Worm (Caenorhabditis elegans): ENCODE measurements around the gene F36H9.7.

F36H9.7 gene

DNA sequence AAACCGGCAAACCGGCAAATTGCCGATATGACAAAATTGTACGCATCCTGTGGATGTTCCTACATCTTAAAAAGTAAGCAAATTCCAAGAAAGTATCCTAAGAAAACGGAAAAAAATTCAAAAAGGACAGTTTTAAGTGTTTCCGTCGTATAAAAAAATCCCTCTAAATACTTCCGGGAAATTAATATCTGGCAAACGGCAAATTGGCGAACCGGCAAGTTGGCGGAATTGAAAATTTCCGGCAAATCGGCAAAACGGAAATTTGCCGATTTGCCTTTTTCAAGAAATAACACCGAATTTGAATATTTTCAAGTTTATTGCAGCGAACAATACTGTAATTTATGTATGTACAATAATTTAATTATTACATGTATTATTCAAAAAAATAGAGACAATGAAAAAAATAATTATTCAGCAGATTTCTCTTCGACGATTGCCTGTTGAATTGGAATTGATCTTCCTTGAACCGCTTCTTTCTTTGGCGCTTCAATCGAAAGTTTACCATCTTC, 29.4 kb upstream of the F36H9.7 start:
- TF ChIP-seq nfya-1 (tag; optimal IDR thresholded peaks at IDR 0.05): no peak
- TF ChIP-seq C38D4.7 (GFP tag; optimal IDR thresholded peaks at IDR 0.05): no peak
- no peak for TF ChIP-seq ttx-3 (tag; optimal IDR thresholded peaks at IDR 0.05)
- TF ChIP-seq hlh-6 (tag; optimal IDR thresholded peaks at IDR 0.05): no peak
- TF ChIP-seq T23F11.4 (GFP tag; optimal IDR thresholded peaks at IDR 0.05): no peak
- no peak for TF ChIP-seq ref-2 (tag; optimal IDR thresholded peaks at IDR 0.05)

DNA sequence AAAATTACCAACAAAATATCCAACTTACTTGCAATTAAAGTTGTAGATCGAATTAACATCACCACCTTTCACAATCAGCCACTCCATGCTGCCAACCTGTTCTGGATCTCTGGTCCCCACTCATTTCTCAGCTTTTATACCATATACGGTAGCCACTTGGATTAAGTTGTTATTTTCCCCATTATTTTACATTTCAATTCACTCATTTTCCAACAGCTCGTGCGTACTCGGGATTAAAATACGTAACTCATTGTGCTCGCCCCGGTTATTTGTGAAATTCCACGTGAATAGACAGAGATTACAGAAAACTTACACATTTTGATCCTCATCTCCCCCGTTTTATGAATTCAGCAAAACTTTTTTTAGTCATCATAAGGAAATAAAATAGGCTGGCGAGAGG, 28.3 kb upstream of the F36H9.7 start, which contains the start of gene srt-41:
srt-41 (minus strand) TSS at position 101 of the 400 bp plus-strand sequence.
- TF ChIP-seq pag-3 (tag; optimal IDR thresholded peaks at IDR 0.05; ENCODE audit: borderline replicate concordance): no peak

DNA sequence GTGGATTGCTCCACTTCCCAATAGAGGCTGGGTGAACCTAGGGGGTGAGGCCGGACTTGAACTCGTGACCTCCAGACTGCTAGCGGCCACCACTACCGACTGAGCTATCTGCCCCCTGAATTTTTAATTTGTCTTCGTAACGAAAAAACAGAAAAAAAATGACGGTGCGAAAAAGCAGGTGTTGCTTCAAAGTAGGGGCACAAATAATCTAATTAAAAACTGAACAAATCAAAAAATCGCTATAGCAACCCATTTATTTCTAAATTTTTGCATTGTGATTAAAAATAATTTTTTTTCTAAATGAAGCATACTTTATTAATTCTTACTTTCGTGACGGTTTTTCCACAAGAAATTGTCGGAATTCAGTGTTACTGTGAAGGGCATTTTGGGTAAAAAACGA, 23.2 kb upstream of the F36H9.7 start, which contains the start of gene F36H9.10:
F36H9.10 (plus strand) TSS at position 301 of the 400 bp plus-strand sequence.
- no peak for TF ChIP-seq unc-42 (tag; optimal IDR thresholded peaks at IDR 0.05)
- TF ChIP-seq ceh-19 (GFP tag; optimal IDR thresholded peaks at IDR 0.05): no peak
- no peak for TF ChIP-seq che-1 (tag; optimal IDR thresholded peaks at IDR 0.05)
- TF ChIP-seq pha-4 (tag; optimal IDR thresholded peaks at IDR 0.05): no peak
- no peak for TF ChIP-seq ceh-30 (tag; optimal IDR thresholded peaks at IDR 0.05)
- no peak for TF ChIP-seq madf-2 (tag; optimal IDR thresholded peaks at IDR 0.05)
- no peak for TF ChIP-seq sox-2 (GFP tag; IDR thresholded peaks at IDR 0.05)
- TF ChIP-seq Y22D7AL.16 (tag; optimal IDR thresholded peaks at IDR 0.05): no peak
- no peak for TF ChIP-seq elt-4 (tag; optimal IDR thresholded peaks at IDR 0.05)
- no peak for TF ChIP-seq dve-1 (tag; optimal IDR thresholded peaks at IDR 0.05)
- no peak for TF ChIP-seq rnt-1 (tag; optimal IDR thresholded peaks at IDR 0.05)
- no peak for TF ChIP-seq ceh-34 (tag; optimal IDR thresholded peaks at IDR 0.05)
- TF ChIP-seq ahr-1 (tag; optimal IDR thresholded peaks at IDR 0.05): no peak
- no peak for TF ChIP-seq gmeb-2 (tag; optimal IDR thresholded peaks at IDR 0.05)
- TF ChIP-seq pat-9 (tag; optimal IDR thresholded peaks at IDR 0.05): no peak
- no peak for TF ChIP-seq dmd-4 (tag; optimal IDR thresholded peaks at IDR 0.05; ENCODE audit: borderline replicate concordance)
- TF ChIP-seq pax-1 (tag; optimal IDR thresholded peaks at IDR 0.05): no peak
- no peak for TF ChIP-seq pros-1 (tag; optimal IDR thresholded peaks at IDR 0.05)
- no peak for TF ChIP-seq pag-3 (tag; optimal IDR thresholded peaks at IDR 0.05; ENCODE audit: borderline replicate concordance)
- TF ChIP-seq unc-55 (GFP tag; optimal IDR thresholded peaks at IDR 0.05): no peak

DNA sequence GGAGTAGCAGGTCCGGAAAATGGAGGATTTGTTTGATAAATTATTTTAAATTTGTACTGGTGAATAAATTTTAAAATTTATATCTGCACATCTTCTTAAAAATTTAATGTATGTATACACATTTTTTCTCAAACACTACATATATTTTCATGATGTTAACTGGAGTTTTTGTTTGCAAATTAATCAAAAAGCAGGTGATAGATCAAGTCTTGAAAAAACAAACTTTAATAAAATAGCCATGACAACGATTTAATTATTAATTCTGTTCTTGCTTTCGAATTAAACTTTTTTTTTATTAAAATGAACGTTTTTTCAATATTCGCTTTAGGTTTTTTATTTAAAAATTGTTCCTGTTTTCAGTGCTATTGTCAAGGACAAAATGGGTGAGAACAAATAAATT, 19.5 kb upstream of the F36H9.7 start, which contains the start of gene F36H9.1:
F36H9.1 (plus strand) TSS at position 301 of the 400 bp plus-strand sequence.
- TF ChIP-seq ceh-48 (tag; optimal IDR thresholded peaks at IDR 0.05) (no peak), ets-4 (tag; optimal IDR thresholded peaks at IDR 0.05) (no peak), nhr-232 (tag; optimal IDR thresholded peaks at IDR 0.05) (no peak), elt-2 (tag; optimal IDR thresholded peaks at IDR 0.05) (no peak), npax-4 (tag; optimal IDR thresholded peaks at IDR 0.05) (no peak), odd-2 (tag; optimal IDR thresholded peaks at IDR 0.05) (no peak), unc-55 (GFP tag; optimal IDR thresholded peaks at IDR 0.05) (no peak), ceh-14 (tag; optimal IDR thresholded peaks at IDR 0.05) (no peak), sdc-2 (tag; optimal IDR thresholded peaks at IDR 0.05) (no peak), lim-6 (tag; optimal IDR thresholded peaks at IDR 0.05) (no peak)

DNA sequence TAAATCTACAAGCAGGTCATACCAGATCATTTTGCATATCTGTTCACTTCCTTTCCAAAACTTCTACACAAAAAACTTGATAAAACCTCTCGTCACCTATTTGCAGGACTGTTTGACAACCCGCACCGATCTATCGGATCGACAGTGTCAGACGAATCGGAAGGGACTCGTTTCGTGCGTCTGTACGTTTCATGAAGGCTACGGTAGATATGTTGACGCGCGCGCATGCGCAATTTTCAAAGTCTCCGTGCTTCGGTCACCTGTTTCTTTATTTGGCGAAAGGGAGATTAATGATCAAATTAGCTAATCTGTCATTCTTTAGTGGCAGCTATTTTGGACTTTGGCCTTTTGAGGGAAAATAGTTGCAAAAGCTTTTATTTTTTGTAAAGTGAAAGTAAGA, 14.8 kb upstream of the F36H9.7 start:
- TF ChIP-seq hlh-6 (tag; optimal IDR thresholded peaks at IDR 0.05): no peak
- no peak for TF ChIP-seq dmd-4 (tag; optimal IDR thresholded peaks at IDR 0.05; ENCODE audit: borderline replicate concordance)
- no peak for TF ChIP-seq F13H6.1 (tag; optimal IDR thresholded peaks at IDR 0.05)
- TF ChIP-seq pha-4 (tag; optimal IDR thresholded peaks at IDR 0.05): no peak
- TF ChIP-seq ceh-24 (tag; optimal IDR thresholded peaks at IDR 0.05): no peak
- no peak for TF ChIP-seq lim-6 (tag; optimal IDR thresholded peaks at IDR 0.05)
- no peak for TF ChIP-seq fax-1 (tag; optimal IDR thresholded peaks at IDR 0.05)
- no peak for TF ChIP-seq pag-3 (tag; optimal IDR thresholded peaks at IDR 0.05; ENCODE audit: borderline replicate concordance)
- TF ChIP-seq pat-9 (tag; optimal IDR thresholded peaks at IDR 0.05): no peak
- no peak for TF ChIP-seq sdc-2 (tag; optimal IDR thresholded peaks at IDR 0.05)
- TF ChIP-seq unc-86 (tag; optimal IDR thresholded peaks at IDR 0.05): no peak
- TF ChIP-seq nfya-1 (tag; optimal IDR thresholded peaks at IDR 0.05): no peak
